Worm (Caenorhabditis elegans) whole organism, L3 larva: ENCODE data around the gene act-4.

Source experiments
- R02D3.7 ChIP-seq: fragments of 150-350 bp; optimal IDR thresholded peaks from 2 replicates; lab custom pipeline; 2014; ENCODE audit warnings: missing biosample characterization, missing genetic modification characterization
- ZK546.5 ChIP-seq: sonication (generic microtip); optimal IDR thresholded peaks from 2 replicates; lab custom pipeline; 2017; ENCODE audit warnings: missing biosample characterization, missing genetic modification characterization
- aly-2 ChIP-seq: fragments of 150-350 bp; optimal IDR thresholded peaks from 2 replicates; lab custom pipeline; 2014; ENCODE audit warnings: missing biosample characterization, missing genetic modification characterization
- ama-1 ChIP-seq: fragments of 150-350 bp; optimal IDR thresholded peaks from 2 replicates; lab custom pipeline; 2018
- ceh-16 ChIP-seq: sonication (generic microtip); optimal IDR thresholded peaks from 2 replicates; lab custom pipeline; 2017; ENCODE audit warnings: missing biosample characterization, missing genetic modification characterization
- ceh-28 ChIP-seq: fragments of 150-350 bp; optimal IDR thresholded peaks from 2 replicates; lab custom pipeline; 2014; ENCODE audit warnings: missing biosample characterization, missing genetic modification reagents, missing genetic modification characterization
- ceh-82 ChIP-seq: fragments of 150-350 bp; optimal IDR thresholded peaks from 2 replicates; lab custom pipeline; 2014; ENCODE audit warnings: missing biosample characterization, missing genetic modification characterization
- ceh-9 ChIP-seq: sonication (generic microtip); optimal IDR thresholded peaks from 2 replicates; lab custom pipeline; 2018; ENCODE audit warnings: missing biosample characterization, missing genetic modification characterization
- daf-12 ChIP-seq: fragments of 150-350 bp; optimal IDR thresholded peaks from 2 replicates; lab custom pipeline; 2014; ENCODE audit warnings: missing biosample characterization, missing genetic modification reagents, missing genetic modification characterization
- egl-27 ChIP-seq: sonication (generic microtip); optimal IDR thresholded peaks from 4 replicates; lab custom pipeline; 2017; ENCODE audit warnings: missing biosample characterization, missing genetic modification reagents, missing genetic modification characterization
- egl-5 ChIP-seq: fragments of 150-350 bp; optimal IDR thresholded peaks from 2 replicates; lab custom pipeline; 2017; ENCODE audit warnings: missing biosample characterization, missing genetic modification reagents, missing genetic modification characterization, inconsistent platforms
- elt-1 ChIP-seq: fragments of 150-350 bp; optimal IDR thresholded peaks from 2 replicates; lab custom pipeline; 2014; ENCODE audit warnings: missing biosample characterization, missing genetic modification characterization
- elt-2 ChIP-seq: sonication (generic microtip); optimal IDR thresholded peaks from 2 replicates; lab custom pipeline; 2016; ENCODE audit warnings: missing genetic modification reagents, mild to moderate bottlenecking, missing genetic modification characterization, missing compliant biosample characterization
- elt-3 ChIP-seq, 3 experiments: fragments of 150-350 bp in 1 of 3; sonication (generic microtip) in 2 of 3; optimal IDR thresholded peaks; 2 replicates in 2 of 3; 4 replicates in 1 of 3; lab custom pipeline; 2014 to 2017; ENCODE audit warnings: missing biosample characterization in 3 of 3, missing genetic modification characterization in 3 of 3
- eor-1 ChIP-seq, 2 experiments: fragments of 150-350 bp; optimal IDR thresholded peaks; 2 replicates each; lab custom pipeline; 2014 to 2018; ENCODE audit warnings: missing biosample characterization in 2 of 2, missing genetic modification characterization in 2 of 2
- fkh-10 ChIP-seq: sonication (generic microtip); optimal IDR thresholded peaks from 2 replicates; lab custom pipeline; 2017; ENCODE audit warnings: missing biosample characterization, missing genetic modification reagents, missing genetic modification characterization
- fkh-2 ChIP-seq: fragments of 150-350 bp; optimal IDR thresholded peaks from 2 replicates; lab custom pipeline; 2014; ENCODE audit warnings: missing biosample characterization, missing genetic modification reagents, missing genetic modification characterization
- fos-1 ChIP-seq: fragments of 150-350 bp; optimal IDR thresholded peaks from 2 replicates; lab custom pipeline; 2014; ENCODE audit warnings: missing biosample characterization, missing genetic modification characterization
- hmg-11 ChIP-seq: sonication (generic microtip); optimal IDR thresholded peaks from 2 replicates; lab custom pipeline; 2016; ENCODE audit warnings: missing genetic modification characterization, missing compliant biosample characterization
- jun-1 ChIP-seq: fragments of 150-350 bp; optimal IDR thresholded peaks from 2 replicates; lab custom pipeline; 2014; ENCODE audit warnings: missing biosample characterization, missing genetic modification reagents, missing genetic modification characterization
- lin-15B ChIP-seq: fragments of 150-350 bp; optimal IDR thresholded peaks from 2 replicates; lab custom pipeline; 2014; ENCODE audit warnings: missing biosample characterization, missing genetic modification characterization
- lin-39 ChIP-seq: fragments of 150-350 bp; optimal IDR thresholded peaks from 2 replicates; lab custom pipeline; 2018; ENCODE audit warnings: missing biosample characterization, missing genetic modification reagents, missing genetic modification characterization
- lsy-12 ChIP-seq: sonication (generic microtip); optimal IDR thresholded peaks from 2 replicates; lab custom pipeline; 2016; ENCODE audit warnings: mild to moderate bottlenecking, missing genetic modification characterization, missing compliant biosample characterization
- mdl-1 ChIP-seq: fragments of 150-350 bp; optimal IDR thresholded peaks from 2 replicates; lab custom pipeline; 2014; ENCODE audit warnings: missing biosample characterization, missing genetic modification characterization
- mml-1 ChIP-seq: fragments of 150-350 bp; sonication (generic microtip); optimal IDR thresholded peaks from 3 replicates; lab custom pipeline; 2014; ENCODE audit warnings: missing biosample characterization, missing genetic modification characterization
- nfya-1 ChIP-seq: sonication (generic microtip); optimal IDR thresholded peaks from 2 replicates; lab custom pipeline; 2017; ENCODE audit warnings: missing genetic modification characterization, mild to moderate bottlenecking, missing compliant biosample characterization, antibody characterized with exemption, moderate library complexity; ENCODE audit not compliant: insufficient read depth
- nhr-11 ChIP-seq: fragments of 150-350 bp; optimal IDR thresholded peaks from 2 replicates; lab custom pipeline; 2014; ENCODE audit warnings: missing biosample characterization, missing genetic modification characterization
- nhr-12 ChIP-seq: fragments of 150-350 bp; optimal IDR thresholded peaks from 2 replicates; lab custom pipeline; 2014; ENCODE audit warnings: missing biosample characterization, missing genetic modification characterization
- nhr-23 ChIP-seq: fragments of 150-350 bp; optimal IDR thresholded peaks from 2 replicates; lab custom pipeline; 2014; ENCODE audit warnings: missing biosample characterization, missing genetic modification reagents, missing genetic modification characterization
- nhr-237 ChIP-seq: fragments of 150-350 bp; optimal IDR thresholded peaks from 2 replicates; lab custom pipeline; 2014; ENCODE audit warnings: missing biosample characterization, missing genetic modification characterization
- nhr-25 ChIP-seq: sonication (generic microtip); optimal IDR thresholded peaks from 2 replicates; lab custom pipeline; 2017; ENCODE audit warnings: missing biosample characterization, missing genetic modification characterization
- nhr-28 ChIP-seq: fragments of 150-350 bp; optimal IDR thresholded peaks from 2 replicates; lab custom pipeline; 2014; ENCODE audit warnings: missing biosample characterization, missing genetic modification characterization
- nhr-43 ChIP-seq: sonication (generic microtip); optimal IDR thresholded peaks from 2 replicates; lab custom pipeline; 2016; ENCODE audit warnings: mild to moderate bottlenecking, missing genetic modification characterization, missing compliant biosample characterization; ENCODE audit not compliant: poor library complexity, severe bottlenecking
- nhr-67 ChIP-seq: fragments of 150-350 bp; optimal IDR thresholded peaks from 2 replicates; lab custom pipeline; 2014; ENCODE audit warnings: missing biosample characterization, missing genetic modification characterization
- nhr-76 ChIP-seq: fragments of 150-350 bp; sonication (generic microtip); optimal IDR thresholded peaks from 5 replicates; lab custom pipeline; 2014; ENCODE audit warnings: missing biosample characterization, missing genetic modification characterization
- nhr-77 ChIP-seq: fragments of 150-350 bp; optimal IDR thresholded peaks from 2 replicates; lab custom pipeline; 2014; ENCODE audit warnings: missing biosample characterization, missing genetic modification characterization
- pha-4 ChIP-seq: fragments of 150-350 bp; optimal IDR thresholded peaks from 2 replicates; lab custom pipeline; 2014; ENCODE audit warnings: missing biosample characterization, missing genetic modification reagents, missing genetic modification characterization
- pqm-1 ChIP-seq: fragments of 150-350 bp; optimal IDR thresholded peaks from 2 replicates; lab custom pipeline; 2017; ENCODE audit warnings: missing biosample characterization, missing genetic modification characterization, inconsistent platforms
- sea-2 ChIP-seq: fragments of 150-350 bp; sonication (generic microtip); optimal IDR thresholded peaks from 4 replicates; lab custom pipeline; 2014; ENCODE audit warnings: missing biosample characterization, missing genetic modification reagents, missing genetic modification characterization
- skn-1 ChIP-seq: fragments of 150-350 bp; optimal IDR thresholded peaks from 2 replicates; lab custom pipeline; 2014; ENCODE audit warnings: missing biosample characterization, missing genetic modification characterization
- snpc-4 ChIP-seq: fragments of 150-350 bp; optimal IDR thresholded peaks from 2 replicates; lab custom pipeline; 2014; ENCODE audit warnings: missing biosample characterization, missing genetic modification characterization
- tbx-2 ChIP-seq: sonication (generic microtip); optimal IDR thresholded peaks from 2 replicates; lab custom pipeline; 2016; ENCODE audit warnings: mild to moderate bottlenecking, missing genetic modification characterization, missing compliant biosample characterization
- unc-39 ChIP-seq: sonication (generic microtip); optimal IDR thresholded peaks from 4 replicates; lab custom pipeline; 2017; ENCODE audit warnings: missing biosample characterization, missing genetic modification characterization
- unc-62 ChIP-seq: fragments of 150-350 bp; sonication (generic microtip); optimal IDR thresholded peaks from 4 replicates; lab custom pipeline; 2014; ENCODE audit warnings: missing biosample characterization, missing genetic modification reagents, missing genetic modification characterization
- zag-1 ChIP-seq: fragments of 150-350 bp; optimal IDR thresholded peaks from 2 replicates; lab custom pipeline; 2014; ENCODE audit warnings: missing biosample characterization, missing genetic modification characterization
- ztf-11 ChIP-seq: fragments of 150-350 bp; optimal IDR thresholded peaks from 2 replicates; lab custom pipeline; 2014; ENCODE audit warnings: missing biosample characterization, missing genetic modification characterization
- ztf-4 ChIP-seq: fragments of 150-350 bp; optimal IDR thresholded peaks from 2 replicates; lab custom pipeline; 2014; ENCODE audit warnings: missing biosample characterization, missing genetic modification characterization

Gene act-4

ce11 chrX:4965592-4965991 is 5.2 kb downstream of the act-4 start:
- no peak for TF ChIP-seq nhr-23 (tag; lab: Kevin White, UChicago)
- TF ChIP-seq snpc-4 (tag; lab: Kevin White, UChicago): no peak
- no peak for TF ChIP-seq lsy-12 (tag; lab: Kevin White, UChicago)
- TF ChIP-seq lin-39 (tag; lab: Kevin White, UChicago): peak; percentile 43
- TF ChIP-seq zag-1 (tag; lab: Kevin White, UChicago): no peak
- TF ChIP-seq daf-12 (tag; lab: Kevin White, UChicago): no peak
- TF ChIP-seq unc-62 (GFP tag; lab: Kevin White, UChicago): no peak

DNA sequence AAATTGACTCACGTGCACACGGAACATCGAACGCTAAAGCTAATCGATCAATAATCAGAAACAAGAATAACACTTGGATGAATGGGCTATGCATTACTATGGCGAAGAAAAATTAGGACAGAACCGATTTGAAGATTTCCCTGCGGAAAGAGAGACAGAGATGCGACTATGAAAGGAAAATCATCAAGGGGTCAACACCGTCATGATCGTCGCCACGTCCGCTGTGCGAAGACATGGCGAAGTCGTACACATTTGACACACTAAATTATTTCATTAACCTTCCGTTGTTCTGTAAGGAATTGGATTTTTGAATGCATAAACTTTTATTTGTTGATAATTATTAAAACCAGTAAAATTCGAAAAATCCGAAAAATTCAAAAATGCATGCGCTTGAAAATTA is 8.8 kb downstream of the act-4 start, which contains the start of gene M03F4.6:
M03F4.6 (minus strand) TSS at position 101 of the 400 bp plus-strand sequence.
- TF ChIP-seq pha-4 (tag; lab: Kevin White, UChicago): no peak
- TF ChIP-seq tbx-2 (tag; lab: Kevin White, UChicago): peak; percentile 66
- peak; percentile 46 for TF ChIP-seq egl-5 (tag; lab: Kevin White, UChicago)
- no peak for TF ChIP-seq unc-39
- TF ChIP-seq mdl-1 (tag; lab: Kevin White, UChicago): no peak
- TF ChIP-seq egl-27 (tag; lab: Kevin White, UChicago): no peak
- no peak for TF ChIP-seq aly-2 (tag; lab: Kevin White, UChicago)
- TF ChIP-seq mml-1 (tag; lab: Kevin White, UChicago): no peak
- TF ChIP-seq nhr-25 (tag; lab: Kevin White, UChicago): peak; percentile 80
- TF ChIP-seq unc-62 (GFP tag; lab: Kevin White, UChicago): no peak
- TF ChIP-seq nhr-28 (tag; lab: Kevin White, UChicago): no peak
- TF ChIP-seq ztf-4: peak; percentile 2
- TF ChIP-seq hmg-11 (tag; lab: Kevin White, UChicago): no peak
- TF ChIP-seq elt-3 (tag; optimal IDR thresholded peaks at IDR 0.05; lab: Kevin White, UChicago): peak in 1 of 3 experiments; percentile 48
- TF ChIP-seq daf-12 (tag; lab: Kevin White, UChicago): no peak
- TF ChIP-seq R02D3.7: no peak
- TF ChIP-seq nhr-23 (tag; lab: Kevin White, UChicago): peak; percentile 96
- no peak for TF ChIP-seq snpc-4 (tag; lab: Kevin White, UChicago)
- TF ChIP-seq ZK546.5 (tag; lab: Kevin White, UChicago): no peak
- no peak for TF ChIP-seq jun-1
- no peak for TF ChIP-seq sea-2 (GFP tag; lab: Kevin White, UChicago)
- no peak for TF ChIP-seq ceh-16
- no peak for TF ChIP-seq ztf-11 (tag; lab: Kevin White, UChicago)
- no peak for TF ChIP-seq ceh-9
- no peak for TF ChIP-seq fkh-10 (GFP tag; lab: Kevin White, UChicago)
- TF ChIP-seq fkh-2 (tag; lab: Kevin White, UChicago): no peak
- TF ChIP-seq elt-2: no peak
- TF ChIP-seq eor-1 (tag; optimal IDR thresholded peaks at IDR 0.05; lab: Kevin White, UChicago): no peak
- TF ChIP-seq nhr-76 (tag; lab: Kevin White, UChicago): no peak
- no peak for TF ChIP-seq elt-1 (tag; lab: Kevin White, UChicago)
- TF ChIP-seq nhr-11 (tag; lab: Kevin White, UChicago): no peak
- no peak for TF ChIP-seq lin-15B (tag; lab: Kevin White, UChicago)
- TF ChIP-seq skn-1 (tag; lab: Kevin White, UChicago): no peak
- no peak for TF ChIP-seq nhr-77 (tag; lab: Kevin White, UChicago)
- no peak for TF ChIP-seq nhr-12 (tag; lab: Kevin White, UChicago)
- no peak for TF ChIP-seq pqm-1
- peak; percentile 67 for TF ChIP-seq nhr-43 (tag; lab: Kevin White, UChicago)
- no peak for TF ChIP-seq nhr-237
- no peak for TF ChIP-seq ceh-82 (tag; lab: Kevin White, UChicago)
- TF ChIP-seq lin-39 (tag; lab: Kevin White, UChicago): no peak
- peak; percentile 15 for TF ChIP-seq nfya-1 (tag; lab: Kevin White, UChicago)
- TF ChIP-seq fos-1 (tag; lab: Kevin White, UChicago): no peak
- peak; percentile 87 for TF ChIP-seq ama-1
- no peak for TF ChIP-seq zag-1 (tag; lab: Kevin White, UChicago)
- TF ChIP-seq nhr-67 (tag; lab: Kevin White, UChicago): no peak
- peak; percentile 29 for TF ChIP-seq ceh-28 (tag; lab: Kevin White, UChicago)
- no peak for TF ChIP-seq lsy-12 (tag; lab: Kevin White, UChicago)
- TF ChIP-seq, all 47 proteins: peak for 10
